Worm (Caenorhabditis elegans): ENCODE results near the gene F26F2.7.
"Not testable (repeated sequence)": the region's sequence is repeated elsewhere in the genome, so short reads cannot be mapped to it uniquely, and the experiment has no call there.

Gene F26F2.7

ce11 chrV:20580511-20581040, at the start of gene F26F2.7:
F26F2.7 (plus strand) TSS chrV:20580990.
- TF ChIP-seq unc-62 (GFP tag; optimal IDR thresholded peaks at IDR 0.05), result no peak

ce11 chrV:20534072-20534471, 46.7 kb upstream of the F26F2.7 start, which contains the start of gene famh-161:
famh-161 (minus strand) TSS chrV:20534172.
- TF ChIP-seq unc-62 (GFP tag; optimal IDR thresholded peaks at IDR 0.05), result no peak

ce11 chrV:20536208-20536607, 44.6 kb upstream of the F26F2.7 start, which contains the start of gene Y38H6C.15:
Y38H6C.15 (minus strand) TSS chrV:20536308.
- TF ChIP-seq unc-62 (GFP tag; optimal IDR thresholded peaks at IDR 0.05), result no peak

ce11 chrV:20539055-20539454, 41.7 kb upstream of the F26F2.7 start, which contains the start of gene Y38H6C.16:
Y38H6C.16 (minus strand) TSS chrV:20539347.
- TF ChIP-seq unc-62 (GFP tag; optimal IDR thresholded peaks at IDR 0.05), result no peak

ce11 chrV:20544092-20544491, 36.7 kb upstream of the F26F2.7 start, which contains the start of gene slc-36.3:
slc-36.3 (minus strand) TSS chrV:20544192.
- no peak for TF ChIP-seq unc-62 (GFP tag; optimal IDR thresholded peaks at IDR 0.05)

ce11 chrV:20544610-20545009, 36.2 kb upstream of the F26F2.7 start:
- no peak for TF ChIP-seq unc-62 (GFP tag; optimal IDR thresholded peaks at IDR 0.05)

ce11 chrV:20545742-20546141, 35.0 kb upstream of the F26F2.7 start:
- TF ChIP-seq unc-62 (GFP tag; optimal IDR thresholded peaks at IDR 0.05), result no peak

- TF ChIP-seq unc-62 (GFP tag; optimal IDR thresholded peaks at IDR 0.05), result no peak
These were observed 33.7 kb upstream of the F26F2.7 start, which contains the start of gene Y38H6C.18 for ce11 chrV:20547048-20547447. Y38H6C.18 (minus strand) TSS chrV:20547148.

- TF ChIP-seq unc-62 (GFP tag; optimal IDR thresholded peaks at IDR 0.05), result no peak
These were observed 29.7 kb upstream of the F26F2.7 start, which contains the start of gene Y38H6C.20 for ce11 chrV:20551096-20551495. Y38H6C.20 (minus strand) TSS chrV:20551196.

ce11 chrV:20552971-20553370, 27.8 kb upstream of the F26F2.7 start, which contains the start of gene vmo-1:
vmo-1 (minus strand) TSS chrV:20553071.
- no peak for TF ChIP-seq unc-62 (GFP tag; optimal IDR thresholded peaks at IDR 0.05)

ce11 chrV:20555120-20555519, 25.7 kb upstream of the F26F2.7 start, which contains the start of gene Y38H6C.21:
Y38H6C.21 (minus strand) TSS chrV:20555267.
- TF ChIP-seq unc-62 (GFP tag; optimal IDR thresholded peaks at IDR 0.05), result no peak

- no peak for TF ChIP-seq unc-62 (GFP tag; optimal IDR thresholded peaks at IDR 0.05)
These were observed 24.5 kb upstream of the F26F2.7 start, which contains the start of gene Y38H6C.23 for ce11 chrV:20556260-20556659. Y38H6C.23 (minus strand) TSS chrV:20556360.

- no peak for TF ChIP-seq unc-62 (GFP tag; optimal IDR thresholded peaks at IDR 0.05)
These were observed 22.5 kb upstream of the F26F2.7 start, which contains the start of gene abf-4 for ce11 chrV:20558270-20558669. abf-4 (minus strand) TSS chrV:20558370.

ce11 chrV:20561795-20562194, 19.0 kb upstream of the F26F2.7 start, which contains the start of gene F26F2.1:
F26F2.1 (minus strand) TSS chrV:20561895.
- no peak for TF ChIP-seq unc-62 (GFP tag; optimal IDR thresholded peaks at IDR 0.05)

ce11 chrV:20564054-20564453, 16.7 kb upstream of the F26F2.7 start, which contains the start of gene F26F2.13:
F26F2.13 (plus strand) TSS chrV:20564354.
- not testable (repeated sequence) for TF ChIP-seq unc-62 (GFP tag; optimal IDR thresholded peaks at IDR 0.05)

ce11 chrV:20566454-20566853, 14.3 kb upstream of the F26F2.7 start, which contains the start of gene F26F2.3:
F26F2.3 (minus strand) TSS chrV:20566554.
- no peak for TF ChIP-seq unc-62 (GFP tag; optimal IDR thresholded peaks at IDR 0.05)

ce11 chrV:20568995-20569394, 11.8 kb upstream of the F26F2.7 start, which contains the start of gene F26F2.4:
F26F2.4 (plus strand) TSS chrV:20569295.
- not testable (repeated sequence) for TF ChIP-seq unc-62 (GFP tag; optimal IDR thresholded peaks at IDR 0.05)

Measured in whole organism, dauer.